Fruit fly (Drosophila melanogaster) whole organism, embryonic: ENCODE results near the gene Mrm2.

ENCODE experiments used
- Aef1 ChIP-seq: fragments of 200-800 bp; sonication (Bioruptor generic); IDR thresholded peaks from 3 replicates; pipeline ENCODE4 v1.3.6; 2022; ENCODE audit warnings: missing biosample characterization, missing genetic modification characterization
- Bgb ChIP-seq: fragments of 200-800 bp; sonication (Bioruptor generic); IDR thresholded peaks from 2 replicates; pipeline ENCODE4 v1.3.6; 2022; ENCODE audit warnings: missing biosample characterization, missing genetic modification characterization; ENCODE audit not compliant: partially characterized antibody
- CG10366 ChIP-seq: fragments of 200-800 bp; sonication (Bioruptor generic); IDR thresholded peaks from 2 replicates; pipeline ENCODE4 v1.3.6; 2022; ENCODE audit warnings: missing biosample characterization, missing genetic modification characterization
- CG11504 ChIP-seq: fragments of 200-800 bp; sonication (Bioruptor generic); optimal IDR thresholded peaks from 3 replicates; lab custom pipeline; 2019; ENCODE audit warnings: missing biosample characterization, mild to moderate bottlenecking, missing genetic modification characterization, moderate library complexity
- CG11695 ChIP-seq: fragments of 200-800 bp; sonication (Bioruptor generic); IDR thresholded peaks from 3 replicates; pipeline ENCODE4 v1.3.6; 2022; ENCODE audit warnings: missing biosample characterization, missing genetic modification characterization
- CG15073 ChIP-seq: fragments of 200-800 bp; sonication (Bioruptor generic); optimal IDR thresholded peaks from 2 replicates; lab custom pipeline; 2016; ENCODE audit warnings: missing biosample characterization, missing genetic modification characterization
- CG16815 ChIP-seq: fragments of 200-800 bp; sonication (Bioruptor generic); optimal IDR thresholded peaks from 3 replicates; lab custom pipeline; 2017; ENCODE audit warnings: missing biosample characterization, mild to moderate bottlenecking, missing genetic modification characterization
- CG16863 ChIP-seq: fragments of 200-800 bp; sonication (Bioruptor generic); optimal IDR thresholded peaks from 3 replicates; lab custom pipeline; 2016; ENCODE audit warnings: missing biosample characterization, missing genetic modification characterization
- CG18011 ChIP-seq: fragments of 200-800 bp; sonication (Bioruptor generic); optimal IDR thresholded peaks from 2 replicates; lab custom pipeline; 2017; ENCODE audit warnings: missing biosample characterization, missing genetic modification characterization, mild to moderate bottlenecking, moderate library complexity, missing genotype
- CG1832 ChIP-seq: fragments of 200-800 bp; sonication (Bioruptor generic); optimal IDR thresholded peaks from 2 replicates; lab custom pipeline; 2017; ENCODE audit warnings: missing biosample characterization, mild to moderate bottlenecking, missing genetic modification characterization, inconsistent platforms
- CG2875 ChIP-seq: fragments of 200-800 bp; sonication (Bioruptor generic); optimal IDR thresholded peaks from 2 replicates; lab custom pipeline; 2017; ENCODE audit warnings: missing biosample characterization, mild to moderate bottlenecking, missing genetic modification characterization, missing genetic modification reagents
- CG2889 ChIP-seq: fragments of 200-800 bp; sonication (Bioruptor generic); IDR thresholded peaks from 3 replicates; pipeline ENCODE4 v1.3.6; 2022; ENCODE audit warnings: missing biosample characterization, missing genetic modification characterization
- CG3163 ChIP-seq: fragments of 200-800 bp; sonication (Bioruptor generic); optimal IDR thresholded peaks from 3 replicates; lab custom pipeline; 2016; ENCODE audit warnings: missing biosample characterization, missing genetic modification characterization
- CG32772 ChIP-seq: fragments of 200-800 bp; sonication (Bioruptor generic); IDR thresholded peaks from 2 replicates; pipeline ENCODE4 v1.3.6; 2022; ENCODE audit warnings: missing biosample characterization, missing genetic modification characterization
- CG4360 ChIP-seq: fragments of 200-800 bp; sonication (Bioruptor generic); IDR thresholded peaks from 2 replicates; pipeline ENCODE4 v1.3.6; 2022; ENCODE audit warnings: missing biosample characterization, missing genetic modification characterization
- CG43689 ChIP-seq: fragments of 200-800 bp; sonication (Bioruptor generic); IDR thresholded peaks from 2 replicates; pipeline ENCODE4 v1.3.6; 2022; ENCODE audit warnings: missing biosample characterization, missing genetic modification characterization
- CG4424 ChIP-seq: fragments of 200-800 bp; sonication (Bioruptor generic); optimal IDR thresholded peaks from 3 replicates; lab custom pipeline; 2016; ENCODE audit warnings: missing biosample characterization, missing genetic modification characterization
- CG4854 ChIP-seq: fragments of 200-800 bp; sonication (Bioruptor generic); optimal IDR thresholded peaks from 2 replicates; lab custom pipeline; 2016; ENCODE audit warnings: missing biosample characterization, missing genetic modification characterization, inconsistent platforms
- CG7271 ChIP-seq: fragments of 200-800 bp; sonication (Bioruptor generic); optimal IDR thresholded peaks from 2 replicates; lab custom pipeline; 2018; ENCODE audit warnings: missing biosample characterization, mild to moderate bottlenecking, missing genetic modification characterization, moderate library complexity
- CG8765 ChIP-seq: fragments of 200-800 bp; sonication (Bioruptor generic); IDR thresholded peaks from 2 replicates; pipeline ENCODE4 v1.3.6; 2022; ENCODE audit warnings: missing biosample characterization, missing genetic modification characterization
- CG8924 ChIP-seq: fragments of 200-800 bp; optimal IDR thresholded peaks from 3 replicates; lab custom pipeline; 2019; ENCODE audit warnings: missing biosample characterization, mild to moderate bottlenecking, missing genetic modification characterization, moderate library complexity
- Eip74EF ChIP-seq, 2 experiments: fragments of 200-800 bp in 1 of 2; fragments of >200 bp in 1 of 2; sonication (Bioruptor generic) in 1 of 2; optimal IDR thresholded peaks; 2 replicates each; lab custom pipeline; 2017 to 2019; ENCODE audit warnings: missing biosample characterization in 2 of 2, missing genetic modification characterization in 2 of 2, mild to moderate bottlenecking in 1 of 2, moderate library complexity in 1 of 2
- Gsc ChIP-seq: fragments of 200-800 bp; sonication (Bioruptor generic); IDR thresholded peaks from 2 replicates; pipeline ENCODE4 v1.3.6; 2022; ENCODE audit warnings: missing biosample characterization, missing genetic modification characterization
- H15 ChIP-seq: fragments of 200-800 bp; sonication (Bioruptor generic); IDR thresholded peaks from 3 replicates; pipeline ENCODE4 v1.3.6; 2022; ENCODE audit warnings: missing biosample characterization, missing genetic modification characterization
- HLH3B ChIP-seq: fragments of 200-800 bp; sonication (Bioruptor generic); IDR thresholded peaks from 2 replicates; pipeline ENCODE4 v1.3.6; 2022; ENCODE audit warnings: missing biosample characterization, missing genetic modification characterization
- Jarid2 ChIP-seq: fragments of 200-800 bp; sonication (Bioruptor generic); optimal IDR thresholded peaks from 3 replicates; lab custom pipeline; 2017; ENCODE audit warnings: mild to moderate bottlenecking, missing biosample characterization, missing genetic modification reagents, missing genetic modification characterization
- NC2α ChIP-seq: fragments of 200-800 bp; sonication (Bioruptor generic); optimal IDR thresholded peaks from 2 replicates; lab custom pipeline; 2016; ENCODE audit warnings: missing biosample characterization, missing genetic modification characterization
- Oli ChIP-seq: fragments of 200-800 bp; sonication (Bioruptor generic); optimal IDR thresholded peaks from 2 replicates; lab custom pipeline; 2018; ENCODE audit warnings: missing biosample characterization, mild to moderate bottlenecking, missing genetic modification characterization, moderate library complexity
- Pdp1 ChIP-seq, 2 experiments: fragments of 200-800 bp; sonication (Bioruptor generic); optimal IDR thresholded peaks; 3 replicates each; lab custom pipeline; 2016; ENCODE audit warnings: missing biosample characterization in 2 of 2, missing genetic modification characterization in 2 of 2, mild to moderate bottlenecking in 1 of 2, moderate library complexity in 1 of 2
- Six4 ChIP-seq: fragments of 200-800 bp; sonication (Bioruptor generic); optimal IDR thresholded peaks from 2 replicates; lab custom pipeline; 2016; ENCODE audit warnings: missing biosample characterization, missing genetic modification characterization
- Sox100B ChIP-seq: fragments of 200-800 bp; sonication (Bioruptor generic); optimal IDR thresholded peaks from 3 replicates; lab custom pipeline; 2018; ENCODE audit warnings: missing biosample characterization, mild to moderate bottlenecking, missing genetic modification characterization
- Stat92E ChIP-seq, 3 experiments: fragments of >200 bp in 2 of 3; fragments of 200-800 bp in 1 of 3; sonication (Bioruptor generic) in 1 of 3; optimal IDR thresholded peaks; 2 replicates each; lab custom pipeline; 2017 to 2019; ENCODE audit warnings: missing biosample characterization in 3 of 3, missing genetic modification characterization in 3 of 3, mild to moderate bottlenecking in 1 of 3, moderate library complexity in 1 of 3
- ac ChIP-seq: fragments of 200-800 bp; sonication (Bioruptor generic); optimal IDR thresholded peaks from 3 replicates; lab custom pipeline; 2017; ENCODE audit warnings: missing biosample characterization, mild to moderate bottlenecking, missing genetic modification characterization
- bcd ChIP-seq: fragments of 200-800 bp; sonication (Bioruptor generic); optimal IDR thresholded peaks from 2 replicates; lab custom pipeline; 2017; ENCODE audit warnings: missing biosample characterization, mild to moderate bottlenecking, missing genetic modification characterization
- cato ChIP-seq: fragments of 200-800 bp; sonication (Bioruptor generic); optimal IDR thresholded peaks from 2 replicates; lab custom pipeline; 2016; ENCODE audit warnings: missing biosample characterization, missing genetic modification characterization, borderline replicate concordance
- corto ChIP-seq: fragments of 200-800 bp; sonication (Bioruptor generic); optimal IDR thresholded peaks from 2 replicates; lab custom pipeline; 2016; ENCODE audit warnings: missing biosample characterization, mild to moderate bottlenecking, missing genetic modification characterization, moderate library complexity
- crol ChIP-seq: fragments of 200-800 bp; sonication (Bioruptor generic); IDR thresholded peaks from 2 replicates; pipeline ENCODE4 v1.3.6; 2022; ENCODE audit warnings: missing biosample characterization, missing genetic modification characterization
- da ChIP-seq: fragments of 200-800 bp; sonication (Bioruptor generic); optimal IDR thresholded peaks from 2 replicates; lab custom pipeline; 2016; ENCODE audit warnings: missing biosample characterization, missing genetic modification characterization
- emc ChIP-seq: fragments of 200-800 bp; sonication (Bioruptor generic); optimal IDR thresholded peaks from 2 replicates; lab custom pipeline; 2016; ENCODE audit warnings: missing biosample characterization, missing genetic modification characterization
- fu2 ChIP-seq: fragments of 200-800 bp; sonication (Bioruptor generic); optimal IDR thresholded peaks from 2 replicates; lab custom pipeline; 2016; ENCODE audit warnings: missing biosample characterization, missing genetic modification characterization
- ind ChIP-seq: fragments of 200-800 bp; sonication (Bioruptor generic); optimal IDR thresholded peaks from 3 replicates; lab custom pipeline; 2016; ENCODE audit warnings: missing biosample characterization, missing genetic modification characterization
- lmd ChIP-seq: fragments of 200-800 bp; sonication (Bioruptor generic); IDR thresholded peaks from 2 replicates; pipeline ENCODE4 v1.3.6; 2022; ENCODE audit warnings: missing biosample characterization, missing genetic modification characterization
- nmo ChIP-seq: fragments of 200-800 bp; sonication (Bioruptor generic); optimal IDR thresholded peaks from 2 replicates; lab custom pipeline; 2018; ENCODE audit warnings: missing biosample characterization, mild to moderate bottlenecking, missing genetic modification characterization, moderate library complexity
- nom ChIP-seq: fragments of 200-800 bp; sonication (Bioruptor generic); optimal IDR thresholded peaks from 2 replicates; lab custom pipeline; 2017; ENCODE audit warnings: missing biosample characterization, missing genetic modification characterization, mild to moderate bottlenecking, moderate library complexity, missing genetic modification reagents
- org-1 ChIP-seq: fragments of 200-800 bp; sonication (Bioruptor generic); optimal IDR thresholded peaks from 2 replicates; lab custom pipeline; 2017; ENCODE audit warnings: missing biosample characterization, missing genetic modification characterization
- sens ChIP-seq: fragments of 200-800 bp; sonication (Bioruptor generic); peaks from one replicate; lab custom pipeline; 2016; ENCODE audit warnings: missing biosample characterization, missing genetic modification characterization
- sens-2 ChIP-seq: fragments of 200-800 bp; sonication (Bioruptor generic); IDR thresholded peaks from 2 replicates; pipeline ENCODE4 v1.3.6; 2022; ENCODE audit warnings: missing biosample characterization, missing genetic modification characterization
- tgo ChIP-seq: fragments of 200-800 bp; sonication (Bioruptor generic); IDR thresholded peaks from 3 replicates; pipeline ENCODE4 v1.3.6; 2022; ENCODE audit warnings: missing biosample characterization, missing genetic modification characterization
- wdn ChIP-seq: fragments of 200-800 bp; sonication (Bioruptor generic); IDR thresholded peaks from 2 replicates; pipeline ENCODE4 v1.3.6; 2022; ENCODE audit warnings: missing biosample characterization, missing genetic modification characterization

Gene Mrm2

dm6 chr3R:19863979-19864775 is 2.8 kb downstream of the Mrm2 start, which contains the start of the genes CG4572 and CG4686 (continued):
- TF ChIP-seq CG15073 (GFP tag; lab: Kevin White, UChicago) (no peak), fu2 (GFP tag; lab: Kevin White, UChicago) (peak; percentile 80), Jarid2 (peak; percentile 37), CG2875 (GFP tag; lab: Kevin White, UChicago) (peak; percentile 7), Oli (tag; lab: Kevin White, UChicago) (peak; percentile 70), cato (peak; percentile 10), nom (GFP tag; lab: Kevin White, UChicago) (peak; percentile 46), wdn (GFP tag; lab: Robert Waterston, UW) (no peak), CG11695 (GFP tag; lab: Robert Waterston, UW) (peak; percentile 87; the same call in 2 of the 3 replicates), CG8765 (GFP tag; lab: Robert Waterston, UW) (peak; percentile 53), CG4360 (GFP tag; lab: Robert Waterston, UW) (no peak), CG2889 (GFP tag; lab: Robert Waterston, UW) (no peak), CG4424 (GFP tag; lab: Kevin White, UChicago) (peak; percentile 76), Eip74EF (GFP tag; optimal IDR thresholded peaks at IDR 0.05; lab: Kevin White, UChicago) (no peak), Stat92E (GFP tag; optimal IDR thresholded peaks at IDR 0.05; lab: Kevin White, UChicago) (peak in 1 of 3 experiments; percentile 14), NC2α (peak; percentile 45), org-1 (peak; percentile 39), CG7271 (tag; lab: Kevin White, UChicago) (peak; percentile 3), da (no peak), ind (GFP tag; lab: Kevin White, UChicago) (peak; percentile 81), Gsc (0 out of 2 replicates have a peak, but pooled peaks have one; percentile 17), bcd (GFP tag; lab: Kevin White, UChicago) (peak; percentile 59), emc (peak; percentile 37), nmo (peak; percentile 83), sens (GFP tag; lab: Kevin White, UChicago) (peak; percentile 95), Sox100B (no peak), CG10366 (GFP tag; lab: Robert Waterston, UW) (peak; percentile 61), CG16815 (GFP tag; lab: Kevin White, UChicago) (peak; percentile 54), CG8924 (tag; lab: Kevin White, UChicago) (peak; percentile 70), Bgb (GFP tag; lab: Robert Waterston, UW) (no peak), sens-2 (GFP tag; lab: Robert Waterston, UW) (peak; percentile 33; the same call in 1 of the 2 replicates), CG16863 (GFP tag; lab: Kevin White, UChicago) (peak; percentile 72), Pdp1 (GFP tag; optimal IDR thresholded peaks at IDR 0.05; lab: Kevin White, UChicago) (peak; percentile 81 to 97), H15 (GFP tag; lab: Robert Waterston, UW) (peak; percentile 76), ac (GFP tag; lab: Kevin White, UChicago) (no peak), HLH3B (GFP tag; lab: Robert Waterston, UW) (peak; percentile 68), CG3163 (GFP tag; lab: Kevin White, UChicago) (peak; percentile 57), lmd (GFP tag; lab: Robert Waterston, UW) (peak; percentile 83), tgo (GFP tag; lab: Robert Waterston, UW) (peak; percentile 80), crol (GFP tag; lab: Robert Waterston, UW) (no peak), corto (GFP tag; lab: Kevin White, UChicago) (peak; percentile 76), Six4 (GFP tag; lab: Kevin White, UChicago) (peak; percentile 57), Aef1 (peak; percentile 82), CG32772 (GFP tag; lab: Robert Waterston, UW) (peak; percentile 59), CG43689 (GFP tag; lab: Robert Waterston, UW) (peak; percentile 16; the same call in 1 of the 2 replicates), CG11504 (no peak), CG4854 (GFP tag; lab: Kevin White, UChicago) (peak; percentile 78), CG18011 (GFP tag; lab: Kevin White, UChicago) (peak; percentile 64), CG1832 (GFP tag; lab: Kevin White, UChicago) (no peak)
